Worm (Caenorhabditis elegans): ENCODE measurements around the gene ZK353.2.

The ZK353.2 gene

ce11 chrIII:8354644-8355461 is 43.7 kb upstream of the ZK353.2 start, which contains the start of gene unc-116 (continued):
- no peak for TF ChIP-seq sox-4 (tag; optimal IDR thresholded peaks at IDR 0.05)
- TF ChIP-seq unc-98 (GFP tag; IDR thresholded peaks at IDR 0.05), result no peak
- no peak for TF ChIP-seq hlh-17 (GFP tag; optimal IDR thresholded peaks at IDR 0.05; ENCODE audit: borderline replicate concordance)
- no peak for TF ChIP-seq nhr-20 (tag; optimal IDR thresholded peaks at IDR 0.05)
- TF ChIP-seq lin-13 (GFP tag; optimal IDR thresholded peaks at IDR 0.05), result peak; percentile 7
- peak; percentile 27 for TF ChIP-seq jun-1 (tag; optimal IDR thresholded peaks at IDR 0.05)
- TF ChIP-seq dpl-1 (GFP tag; optimal IDR thresholded peaks at IDR 0.05), result peak in 2 of 3 experiments; percentile 18 to 31
- TF ChIP-seq lin-39 (tag; optimal IDR thresholded peaks at IDR 0.05), result no peak
- TF ChIP-seq nhr-19 (GFP tag; conservative IDR thresholded peaks at IDR 0.05), result peak; percentile 32; the same call in 1 of the 2 replicates
- no peak for TF ChIP-seq unc-86 (tag; optimal IDR thresholded peaks at IDR 0.05)
- TF ChIP-seq fkh-8 (tag; optimal IDR thresholded peaks at IDR 0.05), result peak; percentile 67
- no peak for TF ChIP-seq dsc-1 (tag; optimal IDR thresholded peaks at IDR 0.05)
- no peak for TF ChIP-seq mef-2 (tag; optimal IDR thresholded peaks at IDR 0.05)
- TF ChIP-seq blmp-1 (tag; optimal IDR thresholded peaks at IDR 0.05), result peak; percentile 35
- TF ChIP-seq nhr-85 (tag), result peak; percentile 74
- no peak for TF ChIP-seq rnt-1 (tag; optimal IDR thresholded peaks at IDR 0.05)
- peak in 1 of 6 experiments; percentile 13 for TF ChIP-seq elt-3 (tag; optimal IDR thresholded peaks at IDR 0.05)
- TF ChIP-seq skn-1 (tag; optimal IDR thresholded peaks at IDR 0.05), result peak; percentile 94
- no peak for TF ChIP-seq ceh-63 (GFP tag; optimal IDR thresholded peaks at IDR 0.05)
- TF ChIP-seq nhr-84 (tag; optimal IDR thresholded peaks at IDR 0.05), result no peak
- TF ChIP-seq hlh-4 (tag; optimal IDR thresholded peaks at IDR 0.05), result no peak
- TF ChIP-seq nhr-11 (tag; optimal IDR thresholded peaks at IDR 0.05), result no peak
- TF ChIP-seq isw-1 (GFP tag; IDR thresholded peaks at IDR 0.05), result peak; percentile 43; the same call in 1 of the 2 replicates
- no peak for TF ChIP-seq Y116A8C.19 (tag; optimal IDR thresholded peaks at IDR 0.05; ENCODE audit: borderline replicate concordance)
- TF ChIP-seq alr-1 (tag; optimal IDR thresholded peaks at IDR 0.05; ENCODE audit: borderline replicate concordance), result no peak
- no peak for TF ChIP-seq sup-37 (GFP tag; optimal IDR thresholded peaks at IDR 0.05)
- TF ChIP-seq mep-1 (tag; optimal IDR thresholded peaks at IDR 0.05), result peak; percentile 57
- TF ChIP-seq pax-3 (tag; optimal IDR thresholded peaks at IDR 0.05), result no peak
- no peak for TF ChIP-seq pqm-1 (tag; optimal IDR thresholded peaks at IDR 0.05)
- TF ChIP-seq vab-15 (tag; optimal IDR thresholded peaks at IDR 0.05), result no peak
- TF ChIP-seq mab-9 (GFP tag; IDR thresholded peaks at IDR 0.05), result no peak
- TF ChIP-seq ceh-90 (tag; optimal IDR thresholded peaks at IDR 0.05), result no peak
- no peak for TF ChIP-seq C04F5.9 (tag; optimal IDR thresholded peaks at IDR 0.05)
- no peak for TF ChIP-seq unc-62 (GFP tag; optimal IDR thresholded peaks at IDR 0.05)
- TF ChIP-seq irx-1 (tag; optimal IDR thresholded peaks at IDR 0.05), result no peak
- TF ChIP-seq fkh-4 (tag; optimal IDR thresholded peaks at IDR 0.05; ENCODE audit: borderline replicate concordance), result no peak
- TF ChIP-seq egl-13 (tag; optimal IDR thresholded peaks at IDR 0.05), result peak; percentile 26
- TF ChIP-seq fos-1 (tag; optimal IDR thresholded peaks at IDR 0.05), result peak; percentile 8

- TF ChIP-seq pqm-1 (tag; optimal IDR thresholded peaks at IDR 0.05) (no peak), efl-3 (GFP tag; optimal IDR thresholded peaks at IDR 0.05) (no peak), C34B4.2 (tag; optimal IDR thresholded peaks at IDR 0.05) (no peak), lin-35 (GFP tag; optimal IDR thresholded peaks at IDR 0.05) (no peak), aha-1 (tag; optimal IDR thresholded peaks at IDR 0.05) (no peak), ces-1 (GFP tag; optimal IDR thresholded peaks at IDR 0.05) (no peak), ceh-88 (GFP tag; IDR thresholded peaks at IDR 0.05) (no peak)
Observed at ce11 chrIII:8355462-8355815, 43.1 kb upstream of the ZK353.2 start.

Measured in whole organism, L1 larva.